Worm (Caenorhabditis elegans): Measurements from ENCODE around the gene crn-5.

Gene crn-5

ce11 chrII:10621965-10622364 lies 29.4 kb downstream of the crn-5 start, which contains the start of gene cutl-9:
Gene cutl-9 (plus strand): TSS chrII:10622265.
- TF ChIP-seq lin-15B (tag; optimal IDR thresholded peaks at IDR 0.05) (no peak), ceh-8 (GFP tag; optimal IDR thresholded peaks at IDR 0.05) (no peak), jun-1 (tag; optimal IDR thresholded peaks at IDR 0.05) (no peak), mef-2 (tag; optimal IDR thresholded peaks at IDR 0.05) (no peak), mep-1 (tag; optimal IDR thresholded peaks at IDR 0.05) (no peak), hlh-4 (tag; optimal IDR thresholded peaks at IDR 0.05) (no peak), unc-30 (tag; optimal IDR thresholded peaks at IDR 0.05) (no peak), swsn-7 (tag; optimal IDR thresholded peaks at IDR 0.05) (no peak), mab-9 (GFP tag; IDR thresholded peaks at IDR 0.05) (no peak), fkh-4 (tag; optimal IDR thresholded peaks at IDR 0.05; ENCODE audit: borderline replicate concordance) (no peak), elt-3 (tag; optimal IDR thresholded peaks at IDR 0.05) (no peak), pag-3 (tag; optimal IDR thresholded peaks at IDR 0.05; ENCODE audit: borderline replicate concordance, insufficient read depth) (no peak), ceh-90 (tag; optimal IDR thresholded peaks at IDR 0.05) (no peak), nhr-12 (tag; optimal IDR thresholded peaks at IDR 0.05) (no peak), ztf-4 (tag; optimal IDR thresholded peaks at IDR 0.05) (no peak)

ce11 chrII:10627086-10627485 lies 34.5 kb downstream of the crn-5 start:
- TF ChIP-seq nhr-11 (tag; optimal IDR thresholded peaks at IDR 0.05), result no peak
- TF ChIP-seq fkh-4 (tag; optimal IDR thresholded peaks at IDR 0.05; ENCODE audit: borderline replicate concordance), result no peak
- TF ChIP-seq elt-3 (tag; optimal IDR thresholded peaks at IDR 0.05), result no peak
- peak; percentile 80 for TF ChIP-seq elt-2 (tag; optimal IDR thresholded peaks at IDR 0.05)
- TF ChIP-seq C04F5.9 (tag; optimal IDR thresholded peaks at IDR 0.05), result no peak
- TF ChIP-seq mab-9 (GFP tag; IDR thresholded peaks at IDR 0.05), result no peak
- no peak for TF ChIP-seq unc-62 (GFP tag; optimal IDR thresholded peaks at IDR 0.05)
- TF ChIP-seq isw-1 (GFP tag; IDR thresholded peaks at IDR 0.05), result no peak
- peak; percentile 14 for TF ChIP-seq lin-14 (GFP tag; optimal IDR thresholded peaks at IDR 0.05)
- TF ChIP-seq hlh-17 (GFP tag; optimal IDR thresholded peaks at IDR 0.05; ENCODE audit: borderline replicate concordance), result no peak
- TF ChIP-seq ceh-8 (GFP tag; optimal IDR thresholded peaks at IDR 0.05), result no peak
- TF ChIP-seq irx-1 (tag; optimal IDR thresholded peaks at IDR 0.05), result no peak
- TF ChIP-seq pqm-1 (tag; optimal IDR thresholded peaks at IDR 0.05), result peak; percentile 11

- no peak for TF ChIP-seq hpl-2 (GFP tag; optimal IDR thresholded peaks at IDR 0.05)
- no peak for TF ChIP-seq nhr-71 (tag; optimal IDR thresholded peaks at IDR 0.05)
- no peak for TF ChIP-seq nhr-85 (tag)
- TF ChIP-seq ets-5 (GFP tag; IDR thresholded peaks at IDR 0.05), result no peak
- TF ChIP-seq fkh-8 (tag; optimal IDR thresholded peaks at IDR 0.05), result no peak
- no peak for TF ChIP-seq mdl-1 (tag; optimal IDR thresholded peaks at IDR 0.05)
- TF ChIP-seq ces-1 (GFP tag; optimal IDR thresholded peaks at IDR 0.05), result no peak
- no peak for TF ChIP-seq lir-3 (tag; optimal IDR thresholded peaks at IDR 0.05; ENCODE audit: poor library complexity)
- TF ChIP-seq unc-98 (GFP tag; IDR thresholded peaks at IDR 0.05), result no peak
- TF ChIP-seq ztf-4 (tag; optimal IDR thresholded peaks at IDR 0.05), result no peak
- TF ChIP-seq dsc-1 (tag; optimal IDR thresholded peaks at IDR 0.05), result no peak
- no peak for TF ChIP-seq unc-130 (tag; optimal IDR thresholded peaks at IDR 0.05)
- no peak for TF ChIP-seq hlh-4 (tag; optimal IDR thresholded peaks at IDR 0.05)
- no peak for TF ChIP-seq nhr-237 (tag; optimal IDR thresholded peaks at IDR 0.05)
Observed at ce11 chrII:10627963-10628362, 35.4 kb downstream of the crn-5 start, which contains the start of gene M28.8. Gene M28.8 (plus strand): TSS chrII:10628263.

ce11 chrII:10630944-10631343 lies 38.4 kb downstream of the crn-5 start:
- TF ChIP-seq unc-30 (tag; optimal IDR thresholded peaks at IDR 0.05), result no peak
- TF ChIP-seq ceh-88 (GFP tag; IDR thresholded peaks at IDR 0.05), result no peak
- no peak for TF ChIP-seq lin-15B (tag; optimal IDR thresholded peaks at IDR 0.05)
- no peak for TF ChIP-seq xbp-1 (tag; optimal IDR thresholded peaks at IDR 0.05)
- TF ChIP-seq nhr-20 (tag; optimal IDR thresholded peaks at IDR 0.05), result no peak
- no peak for TF ChIP-seq elt-2 (tag; optimal IDR thresholded peaks at IDR 0.05)
- TF ChIP-seq mdl-1 (tag; optimal IDR thresholded peaks at IDR 0.05), result no peak
- no peak for TF ChIP-seq mab-9 (GFP tag; IDR thresholded peaks at IDR 0.05)
- TF ChIP-seq unc-62 (GFP tag; optimal IDR thresholded peaks at IDR 0.05), result no peak
- TF ChIP-seq aha-1 (tag; optimal IDR thresholded peaks at IDR 0.05), result no peak
- no peak for TF ChIP-seq mep-1 (tag; optimal IDR thresholded peaks at IDR 0.05)
- TF ChIP-seq ama-1 (optimal IDR thresholded peaks at IDR 0.05), result no peak
- no peak for TF ChIP-seq egl-27 (tag; optimal IDR thresholded peaks at IDR 0.05)
- TF ChIP-seq ceh-8 (GFP tag; optimal IDR thresholded peaks at IDR 0.05), result no peak
- no peak for TF ChIP-seq nhr-85 (tag)
- no peak for TF ChIP-seq tlp-1 (tag; optimal IDR thresholded peaks at IDR 0.05)
- TF ChIP-seq efl-1 (optimal IDR thresholded peaks at IDR 0.05), result no peak
- no peak for TF ChIP-seq efl-1 (GFP tag; optimal IDR thresholded peaks at IDR 0.05 in 1 of 2)
- TF ChIP-seq lin-14 (GFP tag; optimal IDR thresholded peaks at IDR 0.05), result no peak
- TF ChIP-seq egl-13 (tag; optimal IDR thresholded peaks at IDR 0.05), result no peak
- TF ChIP-seq snpc-4 (tag; optimal IDR thresholded peaks at IDR 0.05), result no peak

All from whole organism, L1 larva.